Fruit fly (Drosophila melanogaster): Measurements from ENCODE around the gene CG34293.

dm6 chr3R:27201538-27202281, 36.3 kb upstream of the CG34293 start:
- no peak for TF ChIP-seq CTCF (optimal IDR thresholded peaks at IDR 0.05)
- TF ChIP-seq CG8478 (optimal IDR thresholded peaks at IDR 0.05) = no peak

All from S2 (cell line).